Worm (Caenorhabditis elegans): ENCODE measurements around the gene K03B4.6.

K03B4.6 gene

DNA sequence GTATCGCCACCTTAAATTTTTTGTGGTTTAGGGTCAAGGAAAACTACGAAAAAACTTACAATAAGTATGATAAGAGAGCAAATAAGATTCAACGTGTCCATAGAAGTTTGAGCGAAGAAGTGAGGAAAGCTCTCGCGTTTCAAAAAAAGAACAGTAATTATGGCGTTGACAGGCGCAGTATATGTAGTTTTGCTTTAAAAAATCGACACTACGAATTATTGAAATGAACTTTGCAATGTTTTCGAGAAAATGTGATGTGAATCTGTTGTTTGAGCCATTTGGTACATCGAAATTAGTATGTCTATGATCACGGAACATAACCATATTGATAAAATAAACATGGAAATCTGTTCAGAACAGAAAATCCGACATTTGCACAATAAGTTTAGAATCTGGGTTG, 13.6 kb downstream of the K03B4.6 start, which contains the start of gene srx-74:
srx-74 (minus strand) TSS at position 101 of the 400 bp plus-strand sequence.
- TF ChIP-seq elt-4 (tag; optimal IDR thresholded peaks at IDR 0.05), result no peak
- no peak for TF ChIP-seq ceh-34 (tag; optimal IDR thresholded peaks at IDR 0.05)
- TF ChIP-seq nhr-232 (tag; optimal IDR thresholded peaks at IDR 0.05), result no peak
- TF ChIP-seq ztf-16 (tag; optimal IDR thresholded peaks at IDR 0.05), result no peak
- TF ChIP-seq syd-9 (tag; optimal IDR thresholded peaks at IDR 0.05), result no peak
- TF ChIP-seq ceh-14 (tag; optimal IDR thresholded peaks at IDR 0.05), result no peak
- no peak for TF ChIP-seq gmeb-2 (tag; optimal IDR thresholded peaks at IDR 0.05)
- TF ChIP-seq nfya-1 (tag; optimal IDR thresholded peaks at IDR 0.05), result no peak

DNA sequence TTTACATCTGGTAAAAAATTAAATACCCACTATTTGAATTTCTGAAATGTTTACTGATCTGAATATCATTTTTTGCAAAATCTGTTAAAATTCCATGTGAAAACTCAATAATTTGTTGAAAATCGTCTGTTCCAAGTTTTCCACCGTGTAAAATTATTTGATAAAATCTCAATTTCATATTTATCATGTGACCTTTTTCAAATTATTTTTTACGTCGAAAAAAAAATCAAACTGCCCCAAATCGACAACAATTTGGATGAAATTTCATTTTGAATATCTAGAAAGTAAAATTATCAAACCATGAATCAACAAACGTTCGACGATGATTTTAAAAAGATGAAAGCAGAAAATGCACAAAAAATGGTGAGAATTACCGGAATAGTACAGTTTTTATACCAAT, 20.8 kb downstream of the K03B4.6 start, which contains the start of gene F41F3.9:
F41F3.9 (plus strand) TSS at position 301 of the 400 bp plus-strand sequence.
- TF ChIP-seq ceh-34 (tag; optimal IDR thresholded peaks at IDR 0.05) (no peak), ref-2 (tag; optimal IDR thresholded peaks at IDR 0.05) (no peak), ahr-1 (tag; optimal IDR thresholded peaks at IDR 0.05) (no peak), unc-86 (tag; optimal IDR thresholded peaks at IDR 0.05) (no peak), hlh-8 (tag; optimal IDR thresholded peaks at IDR 0.05) (no peak), ceh-24 (tag; optimal IDR thresholded peaks at IDR 0.05) (no peak), pqm-1 (tag; optimal IDR thresholded peaks at IDR 0.05) (no peak), T23F11.4 (GFP tag; optimal IDR thresholded peaks at IDR 0.05) (no peak), lin-11 (tag; optimal IDR thresholded peaks at IDR 0.05) (no peak), ceh-48 (tag; optimal IDR thresholded peaks at IDR 0.05) (no peak), sdc-2 (tag; optimal IDR thresholded peaks at IDR 0.05) (no peak), unc-3 (GFP tag; conservative IDR thresholded peaks at IDR 0.05) (no peak), unc-3 (tag; optimal IDR thresholded peaks at IDR 0.05) (no peak), dmd-4 (tag; optimal IDR thresholded peaks at IDR 0.05; ENCODE audit: borderline replicate concordance) (no peak), ceh-9 (tag; optimal IDR thresholded peaks at IDR 0.05) (no peak), ceh-14 (tag; optimal IDR thresholded peaks at IDR 0.05) (no peak), ceh-18 (tag; optimal IDR thresholded peaks at IDR 0.05) (no peak), nhr-11 (tag; optimal IDR thresholded peaks at IDR 0.05) (no peak), pha-2 (tag; optimal IDR thresholded peaks at IDR 0.05) (no peak), fkh-10 (GFP tag; optimal IDR thresholded peaks at IDR 0.05) (no peak)

DNA sequence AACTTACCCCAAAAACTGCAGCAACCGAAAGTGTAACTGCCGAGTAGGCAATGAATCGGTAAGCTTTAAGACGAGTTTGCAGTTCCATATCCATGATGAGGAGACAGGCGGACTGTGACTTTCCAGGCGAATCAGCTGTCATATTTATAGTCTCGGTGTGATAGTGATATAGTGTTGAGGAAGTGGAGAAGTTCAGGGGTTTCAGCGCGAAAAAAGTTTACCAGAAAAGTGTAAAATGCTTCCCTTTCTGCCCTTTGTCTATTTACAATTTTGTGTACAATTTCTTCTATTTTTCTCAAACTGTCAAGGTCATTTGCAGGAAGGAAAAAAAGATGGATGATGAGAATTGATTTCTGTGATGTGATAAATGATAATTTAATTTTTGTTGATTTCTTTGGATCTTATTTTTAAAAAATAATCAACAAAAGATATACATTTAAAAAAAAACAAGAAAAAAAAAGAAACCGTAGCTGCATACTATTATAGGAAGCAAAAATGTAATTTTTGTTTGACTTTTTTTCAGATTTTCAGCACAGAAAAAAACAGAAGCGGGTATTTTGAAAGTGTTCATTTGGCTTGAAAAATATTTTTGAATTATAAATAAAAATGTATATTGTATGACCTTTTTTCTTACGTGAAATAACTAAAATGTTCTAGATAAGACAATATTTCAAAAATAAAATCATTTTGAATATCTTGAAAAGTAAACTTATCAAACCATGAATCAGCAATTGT, 22.0 kb downstream of the K03B4.6 start, which contains the start of the genes col-139 and F41F3.1:
col-139 (minus strand) TSS at position 101 of the 735 bp plus-strand sequence.
F41F3.1 (plus strand) TSS at position 685 of the 735 bp plus-strand sequence.
- TF ChIP-seq ceh-14 (tag; optimal IDR thresholded peaks at IDR 0.05) (no peak), hlh-6 (tag; optimal IDR thresholded peaks at IDR 0.05) (no peak), unc-3 (GFP tag; conservative IDR thresholded peaks at IDR 0.05) (no peak), unc-3 (tag; optimal IDR thresholded peaks at IDR 0.05) (no peak), lim-6 (tag; optimal IDR thresholded peaks at IDR 0.05) (no peak), syd-9 (tag; optimal IDR thresholded peaks at IDR 0.05) (no peak), hlh-8 (tag; optimal IDR thresholded peaks at IDR 0.05) (no peak), F13H6.1 (tag; optimal IDR thresholded peaks at IDR 0.05) (no peak), dmd-4 (tag; optimal IDR thresholded peaks at IDR 0.05; ENCODE audit: borderline replicate concordance) (no peak), sox-4 (tag; optimal IDR thresholded peaks at IDR 0.05) (no peak), ceh-22 (tag; optimal IDR thresholded peaks at IDR 0.05) (no peak), tbx-2 (tag; optimal IDR thresholded peaks at IDR 0.05) (no peak), odd-2 (tag; optimal IDR thresholded peaks at IDR 0.05) (no peak), ceh-19 (GFP tag; optimal IDR thresholded peaks at IDR 0.05) (no peak), ceh-30 (tag; optimal IDR thresholded peaks at IDR 0.05) (no peak), ama-1 (optimal IDR thresholded peaks at IDR 0.05) (no peak), madf-2 (tag; optimal IDR thresholded peaks at IDR 0.05) (no peak), fax-1 (tag; optimal IDR thresholded peaks at IDR 0.05) (no peak), lin-11 (tag; optimal IDR thresholded peaks at IDR 0.05) (no peak), C08G9.2 (tag; optimal IDR thresholded peaks at IDR 0.05) (no peak)
